Worm (Caenorhabditis elegans) whole organism, L2 larva: ENCODE results near the gene T08D10.4.

ENCODE experiments used
- C34F6.9 ChIP-seq: fragments of 150-350 bp; optimal IDR thresholded peaks from 2 replicates; lab custom pipeline; 2014; ENCODE audit warnings: missing biosample characterization, missing genetic modification characterization
- R02D3.7 ChIP-seq: fragments of 150-350 bp; optimal IDR thresholded peaks from 2 replicates; lab custom pipeline; 2014; ENCODE audit warnings: missing biosample characterization, missing genetic modification characterization
- aly-2 ChIP-seq: fragments of 150-350 bp; optimal IDR thresholded peaks from 2 replicates; lab custom pipeline; 2014; ENCODE audit warnings: missing biosample characterization, missing genetic modification characterization
- ama-1 ChIP-seq: fragments of 150-350 bp; optimal IDR thresholded peaks from 2 replicates; lab custom pipeline; 2018; ENCODE audit warnings: inconsistent platforms
- blmp-1 ChIP-seq: sonication (generic microtip); optimal IDR thresholded peaks from 2 replicates; lab custom pipeline; 2017; ENCODE audit warnings: missing genetic modification characterization, mild to moderate bottlenecking, missing compliant biosample characterization, antibody characterized with exemption, moderate library complexity; ENCODE audit not compliant: insufficient read depth
- ceh-16 ChIP-seq: fragments of 150-350 bp; optimal IDR thresholded peaks from 2 replicates; lab custom pipeline; 2014; ENCODE audit warnings: missing biosample characterization, missing genetic modification characterization
- ceh-82 ChIP-seq: fragments of 150-350 bp; optimal IDR thresholded peaks from 2 replicates; lab custom pipeline; 2014; ENCODE audit warnings: missing biosample characterization, missing genetic modification characterization
- crh-2 ChIP-seq: sonication (generic microtip); optimal IDR thresholded peaks from 2 replicates; lab custom pipeline; 2017; ENCODE audit warnings: missing biosample characterization, missing genetic modification characterization
- dmd-4 ChIP-seq: sonication (generic microtip); optimal IDR thresholded peaks from 2 replicates; lab custom pipeline; 2017; ENCODE audit warnings: missing biosample characterization, missing genetic modification characterization
- egl-27 ChIP-seq: sonication (generic microtip); optimal IDR thresholded peaks from 3 replicates; lab custom pipeline; 2017; ENCODE audit warnings: missing biosample characterization, missing genetic modification reagents, missing genetic modification characterization
- elt-1 ChIP-seq: fragments of 150-350 bp; optimal IDR thresholded peaks from 2 replicates; lab custom pipeline; 2014; ENCODE audit warnings: missing biosample characterization, missing genetic modification characterization
- elt-3 ChIP-seq: sonication (generic microtip); optimal IDR thresholded peaks from 2 replicates; lab custom pipeline; 2017; ENCODE audit warnings: missing biosample characterization, missing genetic modification characterization
- fos-1 ChIP-seq: fragments of 150-350 bp; optimal IDR thresholded peaks from 2 replicates; lab custom pipeline; 2014; ENCODE audit warnings: missing biosample characterization, missing genetic modification characterization
- gmeb-1 ChIP-seq: fragments of 150-350 bp; optimal IDR thresholded peaks from 2 replicates; lab custom pipeline; 2014; ENCODE audit warnings: missing biosample characterization, missing genetic modification characterization
- lin-11 ChIP-seq: fragments of 150-350 bp; sonication (generic microtip); optimal IDR thresholded peaks from 2 replicates; lab custom pipeline; 2014; ENCODE audit warnings: missing biosample characterization, missing genetic modification characterization, inconsistent platforms, mixed read lengths
- lin-13 ChIP-seq: fragments of 150-350 bp; optimal IDR thresholded peaks from 2 replicates; lab custom pipeline; 2014; ENCODE audit warnings: missing biosample characterization, missing genetic modification reagents, missing genetic modification characterization
- lin-39 ChIP-seq: fragments of 150-350 bp; optimal IDR thresholded peaks from 2 replicates; lab custom pipeline; 2014; ENCODE audit warnings: missing biosample characterization, missing genetic modification reagents, missing genetic modification characterization
- lsy-2 ChIP-seq, 2 experiments: fragments of 150-350 bp in 1 of 2; sonication (generic microtip) in 1 of 2; optimal IDR thresholded peaks; 2 replicates each; lab custom pipeline; 2014 to 2017; ENCODE audit warnings: missing biosample characterization in 2 of 2, missing genetic modification characterization in 2 of 2
- mab-5 ChIP-seq: fragments of 150-350 bp; optimal IDR thresholded peaks from 2 replicates; lab custom pipeline; 2014; ENCODE audit warnings: missing biosample characterization, missing genetic modification characterization
- mdl-1 ChIP-seq, 2 experiments: fragments of 150-350 bp in 1 of 2; sonication (generic microtip) in 1 of 2; optimal IDR thresholded peaks; 2 replicates each; lab custom pipeline; 2017; ENCODE audit warnings: missing biosample characterization in 2 of 2, missing genetic modification characterization in 2 of 2
- nhr-129 ChIP-seq: fragments of 150-350 bp; optimal IDR thresholded peaks from 2 replicates; lab custom pipeline; 2014; ENCODE audit warnings: missing biosample characterization, missing genetic modification characterization
- nhr-237 ChIP-seq: fragments of 150-350 bp; optimal IDR thresholded peaks from 2 replicates; lab custom pipeline; 2014; ENCODE audit warnings: missing biosample characterization, missing genetic modification characterization
- nhr-25 ChIP-seq: fragments of 150-350 bp; sonication (generic microtip); optimal IDR thresholded peaks from 3 replicates; lab custom pipeline; 2014; ENCODE audit warnings: missing biosample characterization, missing genetic modification characterization
- nhr-6 ChIP-seq: fragments of 150-350 bp; optimal IDR thresholded peaks from 2 replicates; lab custom pipeline; 2014; ENCODE audit warnings: missing biosample characterization, missing genetic modification characterization
- sem-4 ChIP-seq: fragments of 150-350 bp; optimal IDR thresholded peaks from 2 replicates; lab custom pipeline; 2014; ENCODE audit warnings: missing biosample characterization, missing genetic modification reagents, missing genetic modification characterization
- skn-1 ChIP-seq: sonication (generic microtip); optimal IDR thresholded peaks from 2 replicates; lab custom pipeline; 2017; ENCODE audit warnings: missing biosample characterization, missing genetic modification characterization
- sma-3 ChIP-seq: sonication (generic microtip); optimal IDR thresholded peaks from 2 replicates; lab custom pipeline; 2016; ENCODE audit warnings: missing genetic modification reagents, missing genetic modification characterization, missing compliant biosample characterization
- sma-9 ChIP-seq, 2 experiments: fragments of 150-350 bp in 1 of 2; sonication (generic microtip) in 1 of 2; optimal IDR thresholded peaks; 2 replicates each; lab custom pipeline; 2014 to 2016; ENCODE audit warnings: missing genetic modification characterization in 2 of 2, mild to moderate bottlenecking in 1 of 2, missing biosample characterization in 1 of 2, missing compliant biosample characterization in 1 of 2, missing genetic modification reagents in 1 of 2, moderate library complexity in 1 of 2
- unc-39 ChIP-seq: fragments of 150-350 bp; optimal IDR thresholded peaks from 2 replicates; lab custom pipeline; 2014; ENCODE audit warnings: missing biosample characterization, missing genetic modification characterization
- unc-62 ChIP-seq: fragments of 150-350 bp; optimal IDR thresholded peaks from 2 replicates; lab custom pipeline; 2014; ENCODE audit warnings: missing biosample characterization, missing genetic modification reagents, missing genetic modification characterization
- zag-1 ChIP-seq: fragments of 150-350 bp; optimal IDR thresholded peaks from 2 replicates; lab custom pipeline; 2014; ENCODE audit warnings: missing biosample characterization, missing genetic modification characterization
- ztf-1 ChIP-seq: fragments of 200-800 bp; sonication (Bioruptor generic); conservative IDR thresholded peaks from 2 replicates; pipeline ENCODE4 v1.3.6; 2022; ENCODE audit warnings: missing genetic modification characterization, missing compliant biosample characterization
- ztf-4 ChIP-seq: fragments of 150-350 bp; optimal IDR thresholded peaks from 2 replicates; lab custom pipeline; 2014; ENCODE audit warnings: missing biosample characterization, missing genetic modification characterization

The T08D10.4 gene

DNA sequence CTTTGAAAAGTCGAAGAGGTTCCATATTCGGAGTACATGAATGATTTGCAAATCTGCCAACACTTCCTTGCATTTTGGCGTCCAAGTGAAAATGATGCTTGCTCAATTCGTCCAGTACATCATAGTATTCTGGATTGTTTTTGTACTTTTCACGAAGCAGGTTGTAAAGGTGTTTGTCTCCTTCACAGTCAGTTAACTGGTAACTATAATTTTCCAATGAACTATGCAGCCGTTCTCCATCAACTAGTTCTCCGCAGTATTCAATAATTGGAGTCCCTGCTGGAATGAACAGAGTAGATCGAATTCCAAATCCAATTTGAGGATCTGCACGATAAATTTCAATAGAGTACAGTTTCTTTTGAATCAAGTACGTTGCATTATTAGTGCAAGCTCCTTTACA, 18.2 kb upstream of the T08D10.4 start:
- TF ChIP-seq ztf-4 (tag; lab: Kevin White, UChicago) (no peak), lin-13 (GFP tag; lab: Kevin White, UChicago) (no peak), elt-3 (tag; lab: Kevin White, UChicago) (no peak), elt-1 (tag; lab: Kevin White, UChicago) (no peak), fos-1 (no peak), blmp-1 (tag; lab: Kevin White, UChicago) (no peak), sma-9 (GFP tag; optimal IDR thresholded peaks at IDR 0.05; lab: Kevin White, UChicago) (no peak), sma-9 (tag; optimal IDR thresholded peaks at IDR 0.05; lab: Kevin White, UChicago) (no peak), unc-62 (GFP tag; lab: Kevin White, UChicago) (no peak), unc-39 (tag; lab: Kevin White, UChicago) (no peak), sem-4 (tag; lab: Kevin White, UChicago) (no peak), ztf-1 (GFP tag; lab: Robert Waterston, UW) (no peak), R02D3.7 (tag; lab: Kevin White, UChicago) (no peak), lin-11 (no peak), sma-3 (no peak), ceh-82 (no peak), aly-2 (tag; lab: Kevin White, UChicago) (no peak), mab-5 (tag; lab: Kevin White, UChicago) (no peak), lin-39 (no peak), C34F6.9 (tag; lab: Kevin White, UChicago) (no peak), lsy-2 (tag; optimal IDR thresholded peaks at IDR 0.05; lab: Kevin White, UChicago) (no peak)

DNA sequence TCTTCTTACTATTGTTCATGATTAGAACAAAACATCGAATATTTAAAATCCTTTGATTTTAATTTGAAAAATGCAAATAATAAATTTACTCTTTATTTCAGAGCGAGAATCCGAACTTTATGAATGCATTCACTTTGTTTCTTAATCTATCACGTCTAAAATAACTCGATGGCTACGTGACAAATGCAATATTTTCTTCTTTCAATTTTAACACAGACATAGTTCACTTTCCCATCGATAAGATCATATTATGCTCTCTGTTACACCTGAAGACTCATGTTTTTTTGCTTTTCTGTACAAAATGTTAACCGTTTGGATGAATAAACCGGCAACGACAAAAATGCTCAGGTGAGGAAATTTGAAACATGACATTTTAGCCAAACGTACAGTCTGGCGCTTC, 16.4 kb upstream of the T08D10.4 start:
- TF ChIP-seq unc-39 (tag; lab: Kevin White, UChicago) (no peak), lin-13 (GFP tag; lab: Kevin White, UChicago) (no peak), lsy-2 (tag; optimal IDR thresholded peaks at IDR 0.05; lab: Kevin White, UChicago) (no peak)

DNA sequence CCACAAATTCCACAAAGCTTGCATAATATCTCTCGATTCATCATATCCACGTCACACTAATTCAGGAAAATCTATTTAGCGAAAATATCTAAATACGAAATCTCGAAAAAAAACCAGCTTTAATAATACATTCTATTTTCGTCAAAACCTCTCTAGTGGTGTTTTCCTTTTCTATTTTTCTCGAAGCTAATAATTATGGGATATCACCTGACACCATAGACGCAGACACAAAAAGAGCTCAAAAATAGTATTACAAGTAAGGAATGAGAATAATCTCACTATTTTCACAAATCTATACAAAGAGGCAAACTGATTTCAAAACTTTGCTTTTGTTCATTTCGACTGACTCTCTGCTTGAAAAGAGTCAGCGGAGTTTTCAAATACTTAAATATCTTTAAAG, 16.0 kb upstream of the T08D10.4 start:
- TF ChIP-seq C34F6.9 (tag; lab: Kevin White, UChicago), result peak; percentile 52
- peak; percentile 30 for TF ChIP-seq sma-9 (GFP tag; optimal IDR thresholded peaks at IDR 0.05; lab: Kevin White, UChicago)
- no peak for TF ChIP-seq sma-9 (tag; optimal IDR thresholded peaks at IDR 0.05; lab: Kevin White, UChicago)
- no peak for TF ChIP-seq elt-3 (tag; lab: Kevin White, UChicago)
- TF ChIP-seq lsy-2 (tag; optimal IDR thresholded peaks at IDR 0.05; lab: Kevin White, UChicago), result peak in 1 of 2 experiments; percentile 4
- TF ChIP-seq, all 48 proteins: peak for 3

DNA sequence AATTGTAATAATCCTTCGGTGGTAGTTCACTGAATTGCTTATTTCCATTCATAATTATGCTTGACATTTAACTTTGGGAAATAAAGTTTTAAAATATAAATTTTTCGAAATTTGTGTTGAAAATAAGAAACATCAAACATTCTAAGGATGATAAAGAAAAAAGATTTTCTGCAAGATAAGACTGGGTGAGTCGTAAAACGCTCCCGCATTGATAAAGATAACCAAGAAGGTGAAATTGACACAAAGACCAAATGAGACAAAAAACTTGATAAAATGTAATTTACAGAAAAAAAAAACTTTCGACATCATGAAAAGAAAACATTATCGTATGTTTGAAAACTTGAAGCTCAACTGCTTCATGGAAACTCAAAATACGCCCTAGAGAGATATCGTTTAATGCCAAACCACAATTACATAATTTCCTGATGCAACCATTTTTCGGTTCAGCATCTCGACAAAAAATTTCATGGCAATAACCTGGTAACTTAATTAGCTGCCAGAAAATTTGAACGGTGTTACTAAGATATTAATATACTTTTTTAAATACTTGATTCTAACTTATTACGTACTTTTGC, 15.0 kb upstream of the T08D10.4 start:
- TF ChIP-seq fos-1, result peak; percentile 86
- TF ChIP-seq crh-2 (tag; lab: Kevin White, UChicago), result peak; percentile 59
- TF ChIP-seq zag-1 (tag; lab: Kevin White, UChicago), result no peak
- no peak for TF ChIP-seq mab-5 (tag; lab: Kevin White, UChicago)
- no peak for TF ChIP-seq skn-1 (tag; lab: Kevin White, UChicago)
- TF ChIP-seq sma-9 (GFP tag; optimal IDR thresholded peaks at IDR 0.05; lab: Kevin White, UChicago), result peak; percentile 25
- TF ChIP-seq sma-9 (tag; optimal IDR thresholded peaks at IDR 0.05; lab: Kevin White, UChicago), result no peak
- peak in 1 of 2 experiments; percentile 13 for TF ChIP-seq mdl-1 (tag; optimal IDR thresholded peaks at IDR 0.05; lab: Kevin White, UChicago)
- TF ChIP-seq sma-3, result peak; percentile 21

DNA sequence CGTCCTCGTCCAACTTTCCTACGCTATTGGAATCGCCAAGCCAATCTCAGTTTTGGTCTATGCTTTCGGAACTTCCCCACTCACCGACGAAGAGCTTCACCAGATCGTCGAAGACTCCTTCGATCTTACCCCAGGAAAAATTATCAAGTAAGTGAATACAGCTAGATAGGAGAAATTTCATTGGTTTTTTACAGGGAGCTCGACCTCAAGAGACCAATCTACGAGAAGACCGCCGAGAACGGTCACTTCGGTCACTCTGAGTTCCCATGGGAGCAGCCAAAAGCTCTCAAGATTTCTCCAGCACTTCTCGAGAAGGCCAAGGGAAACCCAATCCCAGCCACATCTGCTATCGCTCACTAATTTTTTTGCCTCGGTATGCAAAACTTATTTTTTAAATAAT, 13.9 kb upstream of the T08D10.4 start:
- TF ChIP-seq unc-39 (tag; lab: Kevin White, UChicago), result no peak
- TF ChIP-seq ztf-4 (tag; lab: Kevin White, UChicago), result no peak
- TF ChIP-seq ceh-16 (tag; lab: Kevin White, UChicago), result no peak
- TF ChIP-seq lin-39, result no peak
- no peak for TF ChIP-seq unc-62 (GFP tag; lab: Kevin White, UChicago)
- no peak for TF ChIP-seq crh-2 (tag; lab: Kevin White, UChicago)

DNA sequence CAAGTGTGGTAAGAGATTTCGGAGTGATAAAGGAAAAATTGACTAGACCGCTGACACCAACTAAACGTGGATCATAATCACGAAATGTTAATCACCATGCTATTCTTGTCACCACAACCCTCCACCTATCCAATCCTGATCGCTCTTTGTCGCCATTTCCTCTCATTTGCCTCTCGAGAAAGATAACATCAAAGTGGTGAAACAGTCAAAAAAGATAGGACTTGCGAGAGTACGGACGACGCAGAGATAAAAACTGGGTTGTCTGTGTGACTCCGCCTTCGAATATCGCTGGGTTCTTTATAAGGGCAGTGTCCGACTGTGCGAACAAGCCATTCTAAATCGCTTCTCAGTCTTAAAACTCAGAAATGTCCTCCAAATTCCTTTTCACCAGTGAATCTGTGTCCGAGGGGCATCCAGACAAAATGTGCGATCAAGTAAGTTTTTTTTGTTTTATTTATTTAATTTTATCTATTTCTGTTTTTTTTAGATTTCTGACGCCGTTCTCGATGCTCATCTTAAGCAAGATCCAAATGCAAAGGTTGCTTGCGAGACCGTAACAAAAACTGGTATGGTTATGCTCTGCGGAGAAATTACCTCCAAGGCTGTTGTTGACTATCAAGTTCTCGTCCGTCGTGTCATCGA, 12.7 kb upstream of the T08D10.4 start, which contains the start of gene sams-1:
Gene sams-1, plus strand, starts transcription at position 300 of the 642 bp plus-strand sequence.
- TF ChIP-seq egl-27 (tag; lab: Kevin White, UChicago), result peak; percentile 10
- no peak for TF ChIP-seq gmeb-1 (tag; lab: Kevin White, UChicago)
- no peak for TF ChIP-seq nhr-237 (tag; lab: Kevin White, UChicago)
- TF ChIP-seq dmd-4, result no peak
- TF ChIP-seq ama-1, result peak; percentile 46
- TF ChIP-seq mdl-1 (tag; optimal IDR thresholded peaks at IDR 0.05; lab: Kevin White, UChicago), result peak in 1 of 2 experiments; percentile 2
- peak; percentile 71 for TF ChIP-seq fos-1
- peak; percentile 37 for TF ChIP-seq ceh-16 (tag; lab: Kevin White, UChicago)
- peak; percentile 23 for TF ChIP-seq nhr-129 (tag; lab: Kevin White, UChicago)
- no peak for TF ChIP-seq lin-39
- peak; percentile 19 for TF ChIP-seq nhr-25 (tag; lab: Kevin White, UChicago)
- no peak for TF ChIP-seq nhr-6 (tag; lab: Kevin White, UChicago)
- peak; percentile 68 for TF ChIP-seq sma-9 (GFP tag; optimal IDR thresholded peaks at IDR 0.05; lab: Kevin White, UChicago)
- TF ChIP-seq sma-9 (tag; optimal IDR thresholded peaks at IDR 0.05; lab: Kevin White, UChicago), result no peak
- TF ChIP-seq ztf-1 (GFP tag; lab: Robert Waterston, UW), result no peak
- TF ChIP-seq, all 48 proteins: peak for 8
